Worm (Caenorhabditis elegans) whole organism, late embryonic: ENCODE measurements around the gene Y41G9A.17.

Experiments
- ama-1 ChIP-seq: fragments of 150-350 bp; optimal IDR thresholded peaks from 2 replicates; lab custom pipeline; 2014
- dmd-4 ChIP-seq: sonication (generic microtip); optimal IDR thresholded peaks from 2 replicates; lab custom pipeline; 2016; ENCODE audit warnings: borderline replicate concordance, missing genetic modification characterization, missing compliant biosample characterization

DNA sequence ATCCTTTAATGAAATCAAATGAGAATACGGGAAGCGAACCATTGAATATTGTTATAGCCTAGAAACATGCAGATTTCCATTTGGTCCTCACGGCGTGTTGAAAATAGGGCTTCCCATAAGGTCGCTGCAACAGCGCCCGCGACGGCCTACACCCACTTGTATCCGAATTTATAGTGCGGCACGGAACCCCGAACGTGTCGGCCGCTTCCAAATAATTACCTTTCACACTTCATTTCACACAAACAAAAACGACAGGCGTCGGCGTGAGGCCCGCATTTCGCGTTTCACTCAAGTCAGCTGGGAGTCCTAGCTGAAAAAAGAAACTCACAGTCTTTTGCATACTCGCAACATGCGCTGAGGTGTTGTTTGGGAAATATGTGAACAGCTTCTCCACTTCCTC, 33.9 kb upstream of the Y41G9A.17 start:
- no peak for TF ChIP-seq dmd-4
- TF ChIP-seq ama-1 (lab: Kevin White, UChicago): no peak
